Fruit fly (Drosophila melanogaster): Measurements from ENCODE around the gene Obp8a.

The Obp8a gene

DNA sequence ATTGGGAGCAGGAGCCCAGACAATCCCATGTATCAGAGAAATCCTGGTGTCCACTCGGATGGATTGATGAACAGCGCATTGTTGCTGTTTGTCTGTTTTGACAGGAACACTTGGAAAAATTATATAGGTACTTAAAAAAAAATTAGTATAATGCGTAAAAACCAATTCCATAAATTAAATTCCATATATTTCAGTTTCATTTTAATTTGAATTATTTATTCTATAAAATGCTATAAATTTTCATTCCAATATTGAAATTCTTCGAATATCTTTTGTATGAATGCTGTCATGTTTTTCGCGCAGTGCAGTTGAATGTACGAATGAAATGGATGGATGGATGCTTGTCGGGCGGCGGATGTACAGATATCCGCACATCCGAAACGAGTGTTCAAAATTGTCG is 3.9 kb upstream of the Obp8a start, which contains the start of gene SmydA-9:
Gene SmydA-9 (minus strand): TSS at position 101 of the 400 bp plus-strand sequence.
- TF ChIP-seq h (optimal IDR thresholded peaks at IDR 0.05) (no peak), Myc (optimal IDR thresholded peaks at IDR 0.05) (no peak)

DNA sequence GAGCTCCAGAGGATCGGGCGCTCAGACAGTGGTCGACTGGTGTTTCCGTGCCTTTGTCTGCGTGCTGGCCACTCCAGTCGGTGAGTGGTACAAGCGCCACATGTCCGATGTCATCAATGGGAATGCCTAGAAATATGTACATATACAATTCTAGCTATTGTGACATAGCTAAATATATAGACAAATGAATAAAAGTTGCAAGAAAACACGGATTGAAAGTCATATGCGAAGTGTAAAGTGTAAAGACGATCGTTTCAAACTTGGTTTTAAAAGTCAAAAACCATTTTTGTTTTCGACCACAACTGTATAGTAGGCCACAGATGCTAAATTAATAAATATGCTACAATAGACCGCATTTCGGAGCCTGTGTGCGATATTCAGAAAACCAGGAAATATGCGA is 809 bp downstream of the Obp8a start, which contains the start of gene CG15368:
Gene CG15368 (plus strand): TSS at position 301 of the 400 bp plus-strand sequence.
- TF ChIP-seq h (optimal IDR thresholded peaks at IDR 0.05) (no peak), Sin3A (optimal IDR thresholded peaks at IDR 0.05) (no peak), Myc (optimal IDR thresholded peaks at IDR 0.05) (no peak), ttk (optimal IDR thresholded peaks at IDR 0.05) (no peak), psq (optimal IDR thresholded peaks at IDR 0.05) (no peak), insv (optimal IDR thresholded peaks at IDR 0.05) (no peak)

DNA sequence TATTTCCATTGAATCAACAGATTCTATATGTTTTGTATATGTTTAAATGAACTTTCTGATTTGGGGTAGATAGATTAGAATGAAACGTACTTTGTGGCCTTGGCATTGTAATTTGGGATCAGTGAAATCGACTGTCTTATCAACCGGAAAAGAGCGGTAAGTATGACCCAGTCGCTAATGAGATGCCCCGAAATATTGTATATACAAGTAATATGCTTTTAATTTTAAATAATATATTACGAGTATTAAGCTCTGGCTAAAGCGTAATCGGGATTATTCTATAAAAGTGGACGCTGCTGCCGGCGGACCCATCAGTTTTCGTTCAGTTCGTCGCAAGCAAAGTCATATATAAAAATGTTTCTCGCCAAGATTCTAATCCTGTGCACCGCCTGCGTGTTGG is 1.9 kb downstream of the Obp8a start, which contains the start of gene CG15369:
Gene CG15369 (plus strand): TSS at position 301 of the 400 bp plus-strand sequence.
- TF ChIP-seq h (optimal IDR thresholded peaks at IDR 0.05) (no peak), psq (optimal IDR thresholded peaks at IDR 0.05) (no peak), Sin3A (optimal IDR thresholded peaks at IDR 0.05) (no peak), ttk (optimal IDR thresholded peaks at IDR 0.05) (no peak), Myc (optimal IDR thresholded peaks at IDR 0.05) (no peak), insv (optimal IDR thresholded peaks at IDR 0.05) (no peak)

DNA sequence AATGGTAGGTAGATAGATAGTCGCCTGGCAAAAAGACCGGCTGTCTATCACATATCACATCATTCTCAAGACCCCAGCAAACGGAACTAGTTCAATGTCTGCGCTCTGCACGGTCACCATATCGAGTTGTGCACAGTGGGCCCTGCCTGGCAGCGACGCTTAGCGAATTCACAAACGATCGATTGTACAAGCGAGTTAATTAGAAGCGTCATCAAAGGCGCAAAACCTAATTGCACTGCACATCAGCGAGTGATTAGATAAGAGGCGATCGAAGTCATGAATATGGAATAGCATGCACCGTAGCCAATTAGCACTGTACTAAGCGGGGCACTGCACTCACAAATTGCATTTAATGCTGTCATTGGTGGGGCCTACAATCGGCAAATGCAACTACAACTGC is 5.8 kb downstream of the Obp8a start:
- TF ChIP-seq psq (optimal IDR thresholded peaks at IDR 0.05) (no peak), insv (optimal IDR thresholded peaks at IDR 0.05) (no peak), Myc (optimal IDR thresholded peaks at IDR 0.05) (no peak), Sin3A (optimal IDR thresholded peaks at IDR 0.05) (no peak), ttk (optimal IDR thresholded peaks at IDR 0.05) (no peak), h (optimal IDR thresholded peaks at IDR 0.05) (no peak)

DNA sequence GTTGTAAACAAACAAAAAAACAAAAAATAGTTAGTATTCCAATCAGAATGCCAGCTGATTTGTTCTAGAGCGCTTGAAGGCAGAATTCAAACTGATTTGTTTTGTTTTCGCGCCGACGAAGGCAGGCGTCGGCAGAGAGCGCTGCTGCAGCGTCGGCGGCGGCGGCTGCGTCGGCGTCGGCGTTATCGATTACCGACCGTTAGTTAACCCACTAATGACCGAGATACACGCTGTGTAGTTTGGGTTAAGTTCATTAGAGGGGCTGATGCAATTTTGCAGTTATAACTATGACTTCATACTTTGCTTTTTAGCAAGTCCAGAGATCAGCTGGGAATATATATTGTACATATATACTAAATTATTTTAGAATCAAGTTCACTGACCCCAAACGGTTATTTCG is 8.5 kb downstream of the Obp8a start, which contains the start of gene t:
Gene t (minus strand): TSS at position 76 of the 400 bp plus-strand sequence.
- TF ChIP-seq ttk (optimal IDR thresholded peaks at IDR 0.05) (no peak), Sin3A (optimal IDR thresholded peaks at IDR 0.05) (no peak), Myc (optimal IDR thresholded peaks at IDR 0.05) (no peak), h (optimal IDR thresholded peaks at IDR 0.05) (no peak), psq (optimal IDR thresholded peaks at IDR 0.05) (no peak), insv (optimal IDR thresholded peaks at IDR 0.05) (no peak)

DNA sequence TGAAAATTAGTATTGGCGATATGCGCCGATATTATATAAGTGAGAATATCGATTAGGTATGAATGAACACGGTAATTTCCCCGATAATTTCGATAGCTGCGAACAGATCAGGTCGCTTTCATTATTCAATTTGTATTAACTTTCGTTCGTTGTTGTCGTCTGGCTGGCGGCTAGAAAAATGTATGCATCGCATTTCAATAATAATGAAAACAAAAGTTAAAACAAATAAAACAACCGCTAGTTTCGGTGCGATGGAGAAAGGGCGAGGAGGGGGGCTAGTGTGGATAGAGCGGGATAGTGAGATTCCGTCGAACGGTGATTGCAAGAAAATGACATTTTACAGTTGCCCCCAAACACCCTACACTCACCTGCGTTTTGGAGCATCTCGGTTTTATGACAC is 9.7 kb downstream of the Obp8a start:
- TF ChIP-seq h (optimal IDR thresholded peaks at IDR 0.05) (no peak), ttk (optimal IDR thresholded peaks at IDR 0.05) (no peak), Myc (optimal IDR thresholded peaks at IDR 0.05) (no peak), insv (optimal IDR thresholded peaks at IDR 0.05) (no peak), Sin3A (optimal IDR thresholded peaks at IDR 0.05) (no peak), psq (optimal IDR thresholded peaks at IDR 0.05) (no peak)

DNA sequence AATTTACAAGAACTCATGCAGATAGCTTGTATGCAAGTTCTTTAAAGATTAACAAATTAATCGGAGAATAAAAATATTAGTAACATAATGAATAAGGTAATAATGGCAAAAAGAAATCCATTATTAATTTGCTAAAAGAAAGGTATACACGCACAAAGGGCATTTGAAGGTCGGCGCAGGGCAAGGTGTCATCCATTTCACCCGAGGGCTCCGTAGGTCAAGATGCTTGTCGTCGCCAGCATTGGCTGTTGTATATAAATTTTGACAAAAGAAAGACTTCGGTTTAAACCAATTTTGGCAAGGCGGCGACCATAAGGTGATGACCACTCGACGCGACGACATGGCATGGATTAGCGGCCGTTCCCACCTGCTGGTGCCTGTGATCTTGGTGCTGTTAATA is 10.5 kb downstream of the Obp8a start, which contains the start of gene CG15370:
Gene CG15370 (plus strand): TSS at position 301 of the 400 bp plus-strand sequence.
- TF ChIP-seq psq (optimal IDR thresholded peaks at IDR 0.05) (no peak), Sin3A (optimal IDR thresholded peaks at IDR 0.05) (no peak), ttk (optimal IDR thresholded peaks at IDR 0.05) (no peak), Myc (optimal IDR thresholded peaks at IDR 0.05) (no peak), insv (optimal IDR thresholded peaks at IDR 0.05) (no peak), h (optimal IDR thresholded peaks at IDR 0.05) (no peak)

DNA sequence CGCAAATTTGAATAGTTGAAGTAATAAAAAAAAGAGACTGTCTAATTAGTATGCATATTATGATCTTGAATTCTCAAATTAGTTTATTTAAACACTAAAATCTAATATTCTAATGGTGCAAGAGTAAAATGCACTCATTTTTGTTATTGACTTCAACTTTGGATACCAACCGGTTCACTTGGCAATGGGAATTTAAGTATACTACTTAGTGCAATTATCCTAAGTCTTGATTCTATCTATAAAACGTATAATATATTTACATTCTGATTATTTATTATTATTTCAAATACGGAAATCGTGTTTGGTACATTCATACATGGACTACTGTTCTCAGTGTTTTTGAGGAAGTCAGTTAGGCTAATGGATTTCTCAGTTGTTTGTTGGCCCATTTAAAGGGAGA is 12.2 kb downstream of the Obp8a start, which contains the start of gene Gr8a:
Gene Gr8a (plus strand): TSS at position 301 of the 400 bp plus-strand sequence.
- TF ChIP-seq insv (optimal IDR thresholded peaks at IDR 0.05) (no peak), ttk (optimal IDR thresholded peaks at IDR 0.05) (no peak), psq (optimal IDR thresholded peaks at IDR 0.05) (no peak)

DNA sequence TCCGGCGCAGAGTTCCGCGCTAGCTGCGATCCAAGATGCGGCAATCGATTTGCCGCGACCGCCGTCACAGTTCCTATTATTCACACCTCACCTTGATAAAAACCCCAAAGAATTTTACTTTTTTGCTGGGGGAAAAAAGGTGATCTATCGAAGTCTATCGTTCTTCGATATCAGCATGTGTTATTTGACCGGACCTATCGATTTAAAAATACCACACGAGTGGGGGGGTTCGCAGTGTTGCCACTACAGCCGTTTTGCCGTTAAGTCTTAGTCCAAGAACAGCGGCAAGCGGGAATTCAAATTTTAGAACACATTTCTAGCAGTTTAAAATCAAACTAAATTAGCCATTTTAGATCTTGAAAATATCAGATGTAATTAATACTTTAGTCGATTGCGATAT is 17.5 kb downstream of the Obp8a start, which contains the start of gene CG12121:
Gene CG12121 (minus strand): TSS at position 180 of the 400 bp plus-strand sequence.
- no peak for TF ChIP-seq Myc (optimal IDR thresholded peaks at IDR 0.05)

DNA sequence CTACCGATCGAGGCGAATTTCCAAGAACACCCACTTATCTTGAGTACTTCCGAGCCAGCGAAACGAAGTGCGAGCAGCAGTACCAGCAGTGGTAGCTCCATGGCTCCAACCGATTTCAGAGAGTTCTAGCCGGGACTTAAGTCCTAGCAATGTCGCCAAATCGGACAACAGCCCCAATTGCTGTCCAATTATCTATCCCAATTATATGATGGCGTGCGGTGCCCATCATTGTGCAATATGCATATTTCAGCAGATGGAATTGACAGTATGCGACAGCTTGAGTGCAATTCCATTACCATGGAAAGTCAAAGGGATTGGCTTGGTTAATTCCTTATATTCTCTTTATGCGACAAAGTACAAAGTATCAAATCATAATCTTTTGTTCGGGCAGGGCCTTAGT is 21.8 kb downstream of the Obp8a start, which contains the start of gene Ir8a:
Gene Ir8a (minus strand): TSS at position 101 of the 400 bp plus-strand sequence.
- TF ChIP-seq Sin3A (optimal IDR thresholded peaks at IDR 0.05) (no peak), h (optimal IDR thresholded peaks at IDR 0.05) (no peak), psq (optimal IDR thresholded peaks at IDR 0.05) (no peak), insv (optimal IDR thresholded peaks at IDR 0.05) (no peak), ttk (optimal IDR thresholded peaks at IDR 0.05) (no peak), Myc (optimal IDR thresholded peaks at IDR 0.05) (no peak)

DNA sequence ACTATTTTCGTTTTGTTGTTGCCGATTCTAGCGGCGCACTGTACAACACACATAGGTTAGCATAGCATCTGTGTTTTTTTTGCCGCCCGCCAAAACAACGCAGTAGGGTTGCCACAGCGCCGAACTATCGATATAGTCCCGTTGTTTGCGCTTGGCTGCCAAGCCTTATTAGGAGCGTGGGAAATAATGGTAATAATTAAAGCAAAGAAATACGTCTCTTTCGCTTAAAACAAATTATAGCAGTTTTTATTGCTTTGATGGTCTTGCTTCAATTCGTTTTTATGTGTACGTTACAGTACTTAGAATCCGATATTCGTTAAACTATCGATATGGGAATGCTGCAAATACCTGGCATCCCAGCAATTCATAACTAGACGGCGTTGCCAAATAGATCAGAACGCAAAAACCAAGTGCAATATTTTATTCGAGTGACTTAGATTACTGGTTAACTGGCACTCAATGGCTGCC is 28.8 kb downstream of the Obp8a start, which contains the start of the genes mxc and Larp7:
Gene mxc (minus strand): TSS at position 51 of the 468 bp plus-strand sequence.
Gene Larp7 (plus strand): TSS at position 401 of the 468 bp plus-strand sequence.
- TF ChIP-seq ttk (optimal IDR thresholded peaks at IDR 0.05): no peak
- no peak for TF ChIP-seq h (optimal IDR thresholded peaks at IDR 0.05)
- TF ChIP-seq insv (optimal IDR thresholded peaks at IDR 0.05): no peak
- no peak for TF ChIP-seq Myc (optimal IDR thresholded peaks at IDR 0.05)
- TF ChIP-seq Sin3A (optimal IDR thresholded peaks at IDR 0.05): no peak
- no peak for TF ChIP-seq psq (optimal IDR thresholded peaks at IDR 0.05)

DNA sequence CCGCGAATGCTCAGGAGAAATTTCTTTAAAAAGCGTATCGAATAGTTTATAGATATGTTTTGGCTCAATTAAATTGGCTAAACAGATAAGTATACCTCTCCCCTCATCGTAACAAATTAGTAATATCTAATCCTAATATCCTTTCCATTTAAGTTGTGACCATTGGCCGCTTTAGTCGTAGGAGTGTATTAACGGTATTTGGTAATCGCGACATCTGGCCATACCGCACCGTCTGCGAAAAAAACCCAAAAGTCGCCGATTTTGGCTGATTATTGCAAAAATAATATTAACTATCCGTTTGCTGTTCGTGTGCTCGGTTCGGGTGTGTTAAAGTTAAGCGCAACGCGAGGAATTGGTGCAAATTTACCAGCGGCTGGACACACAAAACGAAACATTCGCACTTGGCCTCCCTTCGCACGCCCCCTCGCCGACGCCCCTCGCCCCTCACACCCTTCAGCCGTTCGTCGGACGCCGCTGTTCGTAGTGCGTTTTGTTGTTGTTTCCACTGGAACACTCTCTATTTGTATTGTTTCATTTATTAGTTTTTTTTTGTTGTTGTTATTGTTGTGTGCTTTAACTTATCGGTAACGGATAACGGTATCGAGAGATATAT is 32.6 kb downstream of the Obp8a start, which contains the start of the genes amx and Dsor1:
Gene amx (minus strand): TSS at position 166 of the 613 bp plus-strand sequence.
Gene Dsor1 (plus strand): TSS at position 172 of the 613 bp plus-strand sequence.
- TF ChIP-seq ttk (optimal IDR thresholded peaks at IDR 0.05) (no peak), psq (optimal IDR thresholded peaks at IDR 0.05) (no peak), h (optimal IDR thresholded peaks at IDR 0.05) (no peak), Sin3A (optimal IDR thresholded peaks at IDR 0.05) (no peak), insv (optimal IDR thresholded peaks at IDR 0.05) (no peak), Myc (optimal IDR thresholded peaks at IDR 0.05) (no peak)
